Fruit fly (Drosophila melanogaster): ENCODE data around the gene CG34454.

Gene CG34454

dm6 chr3L:224004-224951 lies 7.9 kb downstream of the CG34454 start:
- TF ChIP-seq jim (GFP tag; optimal IDR thresholded peaks at IDR 0.05) = peak; percentile 72
- no peak for TF ChIP-seq fru (GFP tag; optimal IDR thresholded peaks at IDR 0.05)
- no peak for TF ChIP-seq N (GFP tag; optimal IDR thresholded peaks at IDR 0.05)
- TF ChIP-seq Hnf4 (GFP tag; optimal IDR thresholded peaks at IDR 0.05) = peak; percentile 72
- TF ChIP-seq pan (optimal IDR thresholded peaks at IDR 0.05) = no peak
- no peak for TF ChIP-seq CG32264 (GFP tag; optimal IDR thresholded peaks at IDR 0.05)
- TF ChIP-seq dmrt93B (GFP tag; optimal IDR thresholded peaks at IDR 0.05) = no peak
- no peak for TF ChIP-seq Rel (GFP tag; optimal IDR thresholded peaks at IDR 0.05)
- peak; percentile 29 for TF ChIP-seq Rel (tag; optimal IDR thresholded peaks at IDR 0.05)
- TF ChIP-seq Vsx2 (GFP tag; optimal IDR thresholded peaks at IDR 0.05; ENCODE audit: partially characterized antibody) = no peak
- TF ChIP-seq HLH106 (tag; optimal IDR thresholded peaks at IDR 0.05) = no peak
- TF ChIP-seq Hr83 (GFP tag; optimal IDR thresholded peaks at IDR 0.05; ENCODE audit: poor library complexity, severe bottlenecking) = peak; percentile 52
- TF ChIP-seq Dif (GFP tag; optimal IDR thresholded peaks at IDR 0.05; ENCODE audit: partially characterized antibody) = peak; percentile 76
- peak in 1 of 2 experiments; percentile 32 for TF ChIP-seq dl (GFP tag; optimal IDR thresholded peaks at IDR 0.05; ENCODE audit: insufficient read depth in 1 of 2, partially characterized antibody in 2 of 2)
- TF ChIP-seq rgr (GFP tag; optimal IDR thresholded peaks at IDR 0.05) = no peak
- TF ChIP-seq sv (GFP tag; optimal IDR thresholded peaks at IDR 0.05) = no peak
- peak; percentile 56 for TF ChIP-seq tai (GFP tag; optimal IDR thresholded peaks at IDR 0.05)
- TF ChIP-seq usp (GFP tag; optimal IDR thresholded peaks at IDR 0.05) = no peak
- no peak for TF ChIP-seq ey (GFP tag; optimal IDR thresholded peaks at IDR 0.05)
- TF ChIP-seq Sp1 (GFP tag; optimal IDR thresholded peaks at IDR 0.05) = peak; percentile 28
- no peak for TF ChIP-seq Abd-B (GFP tag; optimal IDR thresholded peaks at IDR 0.05)
- no peak for TF ChIP-seq GATAd (GFP tag; optimal IDR thresholded peaks at IDR 0.05)
- peak; percentile 19 for TF ChIP-seq Mio (GFP tag; optimal IDR thresholded peaks at IDR 0.05)
- peak; percentile 14 for TF ChIP-seq OdsH (GFP tag; optimal IDR thresholded peaks at IDR 0.05)

dm6 chr3L:223019-223902 lies 8.9 kb downstream of the CG34454 start, which contains the start of the genes pyx and CG33229:
pyx (minus strand) TSS chr3L:223069.
CG33229 (plus strand) TSS chr3L:223852.
- TF ChIP-seq Dfd (GFP tag; optimal IDR thresholded peaks at IDR 0.05) (no peak), Sp1 (GFP tag; optimal IDR thresholded peaks at IDR 0.05) (peak; percentile 61), Hr78 (GFP tag; optimal IDR thresholded peaks at IDR 0.05) (no peak), h (GFP tag; optimal IDR thresholded peaks at IDR 0.05) (peak; percentile 73), OdsH (GFP tag; optimal IDR thresholded peaks at IDR 0.05) (peak; percentile 60), foxo (GFP tag; optimal IDR thresholded peaks at IDR 0.05) (peak in 1 of 2 experiments; percentile 81), fru (GFP tag; optimal IDR thresholded peaks at IDR 0.05) (peak; percentile 74), rgr (GFP tag; optimal IDR thresholded peaks at IDR 0.05) (peak; percentile 58), Myc (optimal IDR thresholded peaks at IDR 0.05) (no peak), HLH106 (tag; optimal IDR thresholded peaks at IDR 0.05) (peak; percentile 85), Rel (GFP tag; optimal IDR thresholded peaks at IDR 0.05) (peak; percentile 3), Rel (tag; optimal IDR thresholded peaks at IDR 0.05) (no peak), CrebA (GFP tag; optimal IDR thresholded peaks at IDR 0.05; ENCODE audit: borderline replicate concordance) (no peak), dmrt93B (GFP tag; optimal IDR thresholded peaks at IDR 0.05) (peak; percentile 73), pan (optimal IDR thresholded peaks at IDR 0.05) (no peak), br (GFP tag; optimal IDR thresholded peaks at IDR 0.05) (peak; percentile 68), Hnf4 (GFP tag; optimal IDR thresholded peaks at IDR 0.05) (peak; percentile 4), Jra (GFP tag; optimal IDR thresholded peaks at IDR 0.05) (no peak), sage (GFP tag; optimal IDR thresholded peaks at IDR 0.05) (peak; percentile 44), psq (GFP tag; optimal IDR thresholded peaks at IDR 0.05) (peak; percentile 53), tai (GFP tag; optimal IDR thresholded peaks at IDR 0.05) (no peak), jim (GFP tag; optimal IDR thresholded peaks at IDR 0.05) (peak; percentile 17), ey (GFP tag; optimal IDR thresholded peaks at IDR 0.05) (peak; percentile 77), Hr83 (GFP tag; optimal IDR thresholded peaks at IDR 0.05; ENCODE audit: poor library complexity, severe bottlenecking) (peak; percentile 63), dsf (GFP tag; optimal IDR thresholded peaks at IDR 0.05; ENCODE audit: borderline replicate concordance) (no peak), CG32264 (GFP tag; optimal IDR thresholded peaks at IDR 0.05) (no peak), lola (GFP tag; optimal IDR thresholded peaks at IDR 0.05) (no peak), CG9705 (GFP tag; optimal IDR thresholded peaks at IDR 0.05) (peak; percentile 67), sv (GFP tag; optimal IDR thresholded peaks at IDR 0.05) (peak; percentile 82), woc (GFP tag; optimal IDR thresholded peaks at IDR 0.05) (peak; percentile 37)
